Worm (Caenorhabditis elegans) whole organism, L1 larva: ENCODE data around the gene sto-3.

Experiments
- ceh-8 ChIP-seq: fragments of 200-800 bp; sonication (Bioruptor generic); optimal IDR thresholded peaks from 2 replicates; lab custom pipeline; 2018; ENCODE audit warnings: mild to moderate bottlenecking, missing genetic modification characterization, moderate library complexity, missing compliant biosample characterization
- ceh-82 ChIP-seq, 3 experiments: fragments of 150-350 bp in 1 of 3; sonication (generic microtip) in 2 of 3; optimal IDR thresholded peaks; 2 replicates each; lab custom pipeline; 2014 to 2017; ENCODE audit warnings: missing biosample characterization in 3 of 3, missing genetic modification characterization in 3 of 3
- lin-13 ChIP-seq: fragments of 150-350 bp; optimal IDR thresholded peaks from 2 replicates; lab custom pipeline; 2014; ENCODE audit warnings: missing biosample characterization, missing genetic modification reagents, missing genetic modification characterization
- lin-39 ChIP-seq: fragments of 150-350 bp; optimal IDR thresholded peaks from 2 replicates; lab custom pipeline; 2014; ENCODE audit warnings: missing biosample characterization, missing genetic modification reagents, missing genetic modification characterization
- pqm-1 ChIP-seq: sonication (generic microtip); optimal IDR thresholded peaks from 3 replicates; lab custom pipeline; 2017; ENCODE audit warnings: missing biosample characterization, missing genetic modification characterization

DNA sequence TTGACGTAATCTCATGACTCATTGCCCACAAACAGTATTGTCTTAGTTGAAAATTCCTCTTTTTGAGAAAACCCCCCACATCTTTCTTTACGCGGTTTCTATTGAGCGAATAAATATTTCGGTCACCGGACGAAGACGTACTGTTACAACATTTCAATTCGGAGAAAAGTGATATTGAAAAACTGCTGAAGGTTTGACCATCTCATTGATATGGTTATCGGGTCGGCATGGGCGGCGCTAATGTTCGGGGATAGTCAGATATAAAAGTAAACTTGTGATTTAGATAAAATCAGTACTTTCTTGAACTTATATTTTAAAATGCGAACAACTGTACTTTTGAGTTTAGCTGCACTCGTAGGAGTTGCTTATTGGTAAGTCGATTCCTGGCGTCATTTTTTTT is 25.3 kb upstream of the sto-3 start, which contains the start of gene T04F8.8:
- TF ChIP-seq pqm-1 (tag; lab: Kevin White, UChicago) (no peak), lin-39 (tag; lab: Kevin White, UChicago) (no peak), ceh-8 (no peak), ceh-82 (tag; optimal IDR thresholded peaks at IDR 0.05; lab: Kevin White, UChicago) (no peak), lin-13 (GFP tag; lab: Kevin White, UChicago) (no peak)
